Fruit fly (Drosophila melanogaster): ENCODE data around the gene Prosalpha4T1.

DNA sequence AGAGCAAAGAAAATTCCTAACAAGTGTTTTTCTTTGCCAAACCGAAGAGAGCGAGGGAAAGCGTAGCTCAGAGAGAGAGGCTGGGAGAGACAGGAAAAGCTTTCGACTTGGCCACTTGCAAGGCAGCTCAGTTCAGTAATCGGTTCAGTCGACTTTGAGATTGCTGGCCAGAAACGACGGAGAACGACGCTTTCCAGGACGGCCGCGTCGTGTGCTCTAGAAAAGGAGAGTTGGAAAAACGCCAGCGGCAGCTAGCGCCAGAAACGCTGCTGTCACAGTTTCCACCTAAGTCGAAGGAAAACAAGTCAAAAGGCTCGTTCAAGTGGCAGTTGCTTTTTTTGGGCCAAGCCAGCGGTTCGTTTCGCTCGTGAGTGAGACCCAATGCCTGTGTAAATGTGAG is 8.9 kb downstream of the Prosalpha4T1 start, which contains the start of gene CG42322:
- TF ChIP-seq psq (optimal IDR thresholded peaks at IDR 0.05) (no peak), pan (optimal IDR thresholded peaks at IDR 0.05) (no peak), usp (GFP tag; optimal IDR thresholded peaks at IDR 0.05) (no peak), Dll (optimal IDR thresholded peaks at IDR 0.05) (no peak)
